Fruit fly (Drosophila melanogaster) whole organism, embryonic: ENCODE measurements around the gene CG11608.
A peak's percentile ranks its signal among the peaks of the same experiment; 100 is the strongest.

Source experiments
- Bteb2 ChIP-seq: fragments of 200-800 bp; sonication (Bioruptor generic); optimal IDR thresholded peaks from 2 replicates; lab custom pipeline; 2016; ENCODE audit warnings: missing biosample characterization, missing genetic modification characterization
- CG15479 ChIP-seq: fragments of 200-800 bp; sonication (Bioruptor generic); optimal IDR thresholded peaks from 3 replicates; lab custom pipeline; 2019; ENCODE audit warnings: missing biosample characterization, mild to moderate bottlenecking, missing genetic modification characterization, moderate library complexity
- CG7928 ChIP-seq: fragments of 200-800 bp; sonication (Bioruptor generic); optimal IDR thresholded peaks from 2 replicates; lab custom pipeline; 2017; ENCODE audit warnings: missing biosample characterization, mild to moderate bottlenecking, missing genetic modification characterization
- insv ChIP-seq, 2 experiments: fragments of 200-800 bp; sonication (Bioruptor generic); optimal IDR thresholded peaks; 3 replicates each; lab custom pipeline; 2016 to 2018; ENCODE audit warnings: missing biosample characterization in 2 of 2, missing genetic modification characterization in 2 of 2
- z ChIP-seq: fragments of 200-800 bp; sonication (Bioruptor generic); IDR thresholded peaks from 3 replicates; pipeline ENCODE4 v1.3.6; 2022; ENCODE audit warnings: missing biosample characterization, missing genetic modification characterization

DNA sequence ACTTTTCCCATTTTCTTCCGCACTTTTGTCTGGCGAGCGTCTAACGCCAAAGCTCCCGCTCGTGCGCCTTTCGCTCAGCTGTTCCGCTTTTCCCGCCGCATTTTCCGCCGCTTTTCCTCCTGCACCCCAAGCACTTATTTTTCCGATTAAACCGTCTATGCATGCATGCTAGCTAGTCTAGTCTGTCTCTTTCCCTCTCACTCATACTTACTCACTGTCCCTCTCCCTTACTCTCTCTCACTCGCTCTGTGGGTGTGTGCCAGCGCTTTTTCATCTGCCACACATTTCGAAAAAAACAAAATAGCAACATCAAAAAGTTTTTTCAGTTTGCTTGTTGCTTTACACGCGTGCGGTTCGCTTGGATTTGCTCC lies 16.0 kb downstream of the CG11608 start, which contains the start of gene CG6225:
- no peak for TF ChIP-seq CG7928 (GFP tag; lab: Kevin White, UChicago)
- TF ChIP-seq z (GFP tag; lab: Robert Waterston, UW): peak; percentile 77
- no peak for TF ChIP-seq CG15479 (GFP tag; lab: Kevin White, UChicago)
- no peak for TF ChIP-seq insv (GFP tag; optimal IDR thresholded peaks at IDR 0.05; lab: Kevin White, UChicago)
- no peak for TF ChIP-seq Bteb2
